Worm (Caenorhabditis elegans): ENCODE measurements around the gene col-139.

col-139 gene

ce11 chrV:4687944-4688505, 34.3 kb upstream of the col-139 start, which contains the start of gene K03B4.2 (continued):
- TF ChIP-seq ztf-7 (tag; optimal IDR thresholded peaks at IDR 0.05) (no peak), zip-2 (tag; optimal IDR thresholded peaks at IDR 0.05) (no peak), nhr-76 (tag; optimal IDR thresholded peaks at IDR 0.05) (no peak), lsy-2 (tag; optimal IDR thresholded peaks at IDR 0.05) (no peak), lim-7 (GFP tag; IDR thresholded peaks at IDR 0.05) (peak; percentile 55), F26F4.8 (GFP tag; conservative IDR thresholded peaks at IDR 0.05) (0 out of 2 replicates have a peak, but pooled peaks have one; percentile 26), daf-16 (GFP tag; optimal IDR thresholded peaks at IDR 0.05) (no peak), daf-16 (tag; optimal IDR thresholded peaks at IDR 0.05) (peak; percentile 19), snpc-1.2 (GFP tag; IDR thresholded peaks at IDR 0.05) (no peak), egl-27 (tag; optimal IDR thresholded peaks at IDR 0.05) (no peak), ZK337.2 (GFP tag; IDR thresholded peaks at IDR 0.05) (no peak), nhr-237 (tag; optimal IDR thresholded peaks at IDR 0.05) (no peak)

DNA sequence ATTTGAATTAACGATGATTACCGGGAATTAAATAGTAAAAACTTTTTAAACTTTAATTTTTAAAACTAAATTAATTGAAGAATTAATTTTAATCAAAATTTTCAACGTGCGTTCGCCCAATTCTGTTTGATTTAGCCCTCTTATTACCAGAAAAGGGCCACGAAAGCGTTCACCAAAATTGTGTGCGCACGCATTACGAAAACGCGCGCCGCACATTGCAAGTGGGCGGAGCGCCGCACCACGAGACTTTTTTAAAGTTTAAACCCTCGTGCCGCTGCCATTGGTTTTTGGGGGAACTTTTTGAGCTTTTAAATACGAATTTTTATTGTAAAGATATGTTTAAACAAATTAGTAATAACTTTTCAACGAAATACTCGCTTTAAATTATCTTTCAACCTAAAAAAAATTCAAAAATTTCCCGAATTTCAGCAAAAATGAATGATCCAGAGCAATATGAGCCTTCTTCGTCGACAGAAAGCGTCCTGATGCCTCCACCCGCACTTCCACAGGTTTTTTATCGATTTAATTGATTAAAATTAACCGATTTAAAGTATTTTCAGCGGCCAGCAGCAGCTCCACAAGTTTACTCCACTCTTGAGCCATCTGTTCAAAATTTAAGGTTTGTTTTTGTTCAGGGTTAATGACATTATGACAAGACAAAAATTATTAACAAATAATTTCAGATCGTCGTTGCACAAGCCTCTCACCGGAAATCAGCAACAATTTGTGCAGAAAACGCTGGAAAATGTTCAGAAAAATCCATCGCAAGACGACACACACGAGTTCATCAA, 33.1 kb upstream of the col-139 start, which contains the start of gene taf-10:
taf-10 (plus strand) TSS at position 424 of the 791 bp plus-strand sequence.
- TF ChIP-seq lin-38 (GFP tag; IDR thresholded peaks at IDR 0.05): peak; percentile 44
- peak; percentile 40 for TF ChIP-seq mep-1 (tag; optimal IDR thresholded peaks at IDR 0.05)
- TF ChIP-seq dpl-1 (GFP tag; optimal IDR thresholded peaks at IDR 0.05): peak; percentile 36
- peak; percentile 37 for TF ChIP-seq rbr-2 (tag; optimal IDR thresholded peaks at IDR 0.05)
- no peak for TF ChIP-seq lin-15B (tag; optimal IDR thresholded peaks at IDR 0.05)
- peak in 1 of 2 experiments; percentile 60 for TF ChIP-seq lsy-2 (tag; optimal IDR thresholded peaks at IDR 0.05)
- no peak for TF ChIP-seq F10B5.3 (tag; optimal IDR thresholded peaks at IDR 0.05)
- peak; percentile 33 for TF ChIP-seq nhr-6 (tag; optimal IDR thresholded peaks at IDR 0.05)
- TF ChIP-seq hlh-30 (tag; optimal IDR thresholded peaks at IDR 0.05; ENCODE audit: insufficient read depth): peak; percentile 98
- TF ChIP-seq mes-2 (tag; optimal IDR thresholded peaks at IDR 0.05; ENCODE audit: poor library complexity, severe bottlenecking): peak; percentile 81
- TF ChIP-seq mdl-1 (tag; optimal IDR thresholded peaks at IDR 0.05): peak; percentile 75 to 88
- peak; percentile 11; the same call in 1 of the 2 replicates for TF ChIP-seq pha-4 (GFP tag; IDR thresholded peaks at IDR 0.05)
- TF ChIP-seq pha-4 (tag; optimal IDR thresholded peaks at IDR 0.05): no peak
- TF ChIP-seq mxl-3 (GFP tag; optimal IDR thresholded peaks at IDR 0.05): peak; percentile 25
- TF ChIP-seq hmg-1.1 (GFP tag; IDR thresholded peaks at IDR 0.05): peak; percentile 68; the same call in 1 of the 2 replicates
- TF ChIP-seq madf-5 (GFP tag; IDR thresholded peaks at IDR 0.05): no peak
- peak; percentile 24; the same call in 1 of the 2 replicates for TF ChIP-seq dmd-6 (GFP tag; IDR thresholded peaks at IDR 0.05)
- TF ChIP-seq mdt-29 (GFP tag; IDR thresholded peaks at IDR 0.05): no peak
- peak; percentile 41 for TF ChIP-seq hlh-11 (tag; optimal IDR thresholded peaks at IDR 0.05)
- TF ChIP-seq duxl-1 (tag; optimal IDR thresholded peaks at IDR 0.05; ENCODE audit: poor library complexity): peak; percentile 2

ce11 chrV:4684137-4684536, 30.4 kb upstream of the col-139 start:
- TF ChIP-seq fos-1 (tag; optimal IDR thresholded peaks at IDR 0.05) (no peak), unc-62 (GFP tag; optimal IDR thresholded peaks at IDR 0.05 in 1 of 2) (peak in 1 of 2 experiments; percentile 7), unc-62 (tag; optimal IDR thresholded peaks at IDR 0.05) (no peak), aha-1 (tag) (no peak), mdl-1 (tag; optimal IDR thresholded peaks at IDR 0.05) (no peak), duxl-1 (tag; optimal IDR thresholded peaks at IDR 0.05; ENCODE audit: poor library complexity) (no peak), spr-3 (GFP tag; optimal IDR thresholded peaks at IDR 0.05) (no peak), ZK546.5 (tag; optimal IDR thresholded peaks at IDR 0.05) (no peak), mes-2 (tag; optimal IDR thresholded peaks at IDR 0.05; ENCODE audit: poor library complexity, severe bottlenecking) (no peak)

All from whole organism, L4 larva.